Worm (Caenorhabditis elegans) whole organism, L4 larva: ENCODE data around the gene srv-10.

Experiments
- F49E8.2 ChIP-seq: sonication (generic microtip); optimal IDR thresholded peaks from 2 replicates; lab custom pipeline; 2016; ENCODE audit warnings: missing compliant biosample characterization, mild to moderate bottlenecking, missing genetic modification characterization, borderline replicate concordance
- R02D3.7 ChIP-seq: fragments of 150-350 bp; sonication (generic microtip); optimal IDR thresholded peaks from 3 replicates; lab custom pipeline; 2014; ENCODE audit warnings: missing biosample characterization, missing genetic modification characterization
- T20F7.1 ChIP-seq: fragments of 200-800 bp; sonication (Bioruptor generic); optimal IDR thresholded peaks from 2 replicates; lab custom pipeline; 2018; ENCODE audit warnings: mild to moderate bottlenecking, missing genetic modification characterization, missing compliant biosample characterization
- Y48G9A.11 ChIP-seq: fragments of 200-800 bp; sonication (Bioruptor generic); IDR thresholded peaks from 2 replicates; pipeline ENCODE4 v1.3.6; 2022; ENCODE audit warnings: missing genetic modification reagents, missing genetic modification characterization, missing compliant biosample characterization
- Y5F2A.4 ChIP-seq: fragments of 200-800 bp; sonication (Bioruptor generic); optimal IDR thresholded peaks from 2 replicates; lab custom pipeline; 2018; ENCODE audit warnings: mild to moderate bottlenecking, missing genetic modification characterization, missing compliant biosample characterization
- ZK337.2 ChIP-seq: fragments of 200-800 bp; sonication (Bioruptor generic); IDR thresholded peaks from 2 replicates; pipeline ENCODE4 v1.3.6; 2022; ENCODE audit warnings: missing genetic modification reagents, missing genetic modification characterization, missing compliant biosample characterization
- ZK546.5 ChIP-seq, 2 experiments: sonication (generic microtip); optimal IDR thresholded peaks; 2 replicates each; lab custom pipeline; 2017; ENCODE audit warnings: missing biosample characterization in 2 of 2, missing genetic modification characterization in 2 of 2
- aha-1 ChIP-seq: fragments of 150-350 bp; peaks from one replicate; lab custom pipeline; 2014; ENCODE audit warnings: missing biosample characterization, missing genetic modification characterization
- dmd-8 ChIP-seq: fragments of 200-800 bp; sonication (Bioruptor generic); IDR thresholded peaks from 2 replicates; pipeline ENCODE4 v1.3.6; 2022; ENCODE audit warnings: missing genetic modification characterization, missing compliant biosample characterization
- dmd-9 ChIP-seq: fragments of 200-800 bp; sonication (Bioruptor generic); IDR thresholded peaks from 2 replicates; pipeline ENCODE4 v1.3.6; 2022; ENCODE audit warnings: missing genetic modification reagents, missing genetic modification characterization, missing compliant biosample characterization
- dpl-1 ChIP-seq: fragments of 150-350 bp; optimal IDR thresholded peaks from 2 replicates; lab custom pipeline; 2014; ENCODE audit warnings: missing biosample characterization, missing genetic modification reagents, missing genetic modification characterization
- duxl-1 ChIP-seq: sonication (generic microtip); optimal IDR thresholded peaks from 2 replicates; lab custom pipeline; 2016; ENCODE audit warnings: mild to moderate bottlenecking, missing genetic modification characterization, moderate library complexity, missing compliant biosample characterization; ENCODE audit not compliant: poor library complexity
- egl-27 ChIP-seq: sonication (generic microtip); optimal IDR thresholded peaks from 3 replicates; lab custom pipeline; 2017; ENCODE audit warnings: missing biosample characterization, missing genetic modification reagents, missing genetic modification characterization
- hif-1 ChIP-seq, 2 experiments: sonication (generic microtip); optimal IDR thresholded peaks; 2 replicates each; lab custom pipeline; 2016 to 2017; ENCODE audit warnings: missing compliant biosample characterization in 2 of 2, missing genetic modification characterization in 2 of 2, missing genetic modification reagents in 2 of 2, missing genotype in 2 of 2, mild to moderate bottlenecking in 1 of 2
- hlh-11 ChIP-seq: fragments of 200-800 bp; sonication (Bioruptor generic); optimal IDR thresholded peaks from 2 replicates; lab custom pipeline; 2018; ENCODE audit warnings: mild to moderate bottlenecking, missing genetic modification characterization, missing compliant biosample characterization
- jun-1 ChIP-seq: fragments of 150-350 bp; optimal IDR thresholded peaks from 2 replicates; lab custom pipeline; 2014; ENCODE audit warnings: missing biosample characterization, missing genetic modification reagents, missing genetic modification characterization
- lin-13 ChIP-seq: fragments of 150-350 bp; optimal IDR thresholded peaks from 2 replicates; lab custom pipeline; 2014; ENCODE audit warnings: missing biosample characterization, missing genetic modification reagents, missing genetic modification characterization
- lin-15B ChIP-seq: fragments of 150-350 bp; sonication (generic microtip); optimal IDR thresholded peaks from 3 replicates; lab custom pipeline; 2014; ENCODE audit warnings: missing biosample characterization, missing genetic modification characterization
- lin-38 ChIP-seq: fragments of 200-800 bp; sonication (Bioruptor generic); IDR thresholded peaks from 2 replicates; pipeline ENCODE4 v1.3.6; 2022; ENCODE audit warnings: missing genetic modification reagents, missing genetic modification characterization, missing compliant biosample characterization
- lsy-2 ChIP-seq, 2 experiments: fragments of 150-350 bp in 1 of 2; sonication (generic microtip) in 1 of 2; optimal IDR thresholded peaks; 2 replicates each; lab custom pipeline; 2014 to 2017; ENCODE audit warnings: missing biosample characterization in 2 of 2, missing genetic modification characterization in 2 of 2
- madf-9 ChIP-seq: fragments of 200-800 bp; sonication (Bioruptor generic); conservative IDR thresholded peaks from 2 replicates; pipeline ENCODE4 v1.3.6; 2022; ENCODE audit warnings: missing genetic modification reagents, missing genetic modification characterization, missing compliant biosample characterization
- mdl-1 ChIP-seq, 2 experiments: fragments of 150-350 bp in 1 of 2; sonication (generic microtip) in 1 of 2; optimal IDR thresholded peaks; 2 replicates each; lab custom pipeline; 2014 to 2017; ENCODE audit warnings: missing biosample characterization in 2 of 2, missing genetic modification characterization in 2 of 2
- mdt-29 ChIP-seq: fragments of 200-800 bp; sonication (Bioruptor generic); IDR thresholded peaks from 2 replicates; pipeline ENCODE4 v1.3.6; 2022; ENCODE audit warnings: missing genetic modification reagents, missing genetic modification characterization, missing compliant biosample characterization
- mep-1 ChIP-seq: fragments of 150-350 bp; sonication (generic microtip); optimal IDR thresholded peaks from 3 replicates; lab custom pipeline; 2014; ENCODE audit warnings: missing biosample characterization, missing genetic modification characterization
- mes-2 ChIP-seq: sonication (generic microtip); optimal IDR thresholded peaks from 2 replicates; lab custom pipeline; 2016; ENCODE audit warnings: missing genotype, mild to moderate bottlenecking, missing genetic modification characterization, missing compliant biosample characterization; ENCODE audit not compliant: poor library complexity, severe bottlenecking
- mxl-3 ChIP-seq: fragments of 200-800 bp; sonication (Bioruptor generic); optimal IDR thresholded peaks from 2 replicates; lab custom pipeline; 2018; ENCODE audit warnings: mild to moderate bottlenecking, missing genetic modification characterization, missing compliant biosample characterization
- nhr-111 ChIP-seq: fragments of 200-800 bp; sonication (Bioruptor generic); optimal IDR thresholded peaks from 2 replicates; lab custom pipeline; 2018; ENCODE audit warnings: mild to moderate bottlenecking, missing genetic modification characterization, missing compliant biosample characterization
- nhr-28 ChIP-seq: fragments of 150-350 bp; optimal IDR thresholded peaks from 2 replicates; lab custom pipeline; 2014; ENCODE audit warnings: missing biosample characterization, missing genetic modification characterization
- nhr-48 ChIP-seq: sonication (generic microtip); optimal IDR thresholded peaks from 2 replicates; lab custom pipeline; 2016; ENCODE audit warnings: mild to moderate bottlenecking, missing genetic modification characterization, missing compliant biosample characterization
- nhr-76 ChIP-seq: fragments of 150-350 bp; optimal IDR thresholded peaks from 2 replicates; lab custom pipeline; 2014; ENCODE audit warnings: missing biosample characterization, missing genetic modification characterization
- nhr-77 ChIP-seq: fragments of 150-350 bp; optimal IDR thresholded peaks from 2 replicates; lab custom pipeline; 2014; ENCODE audit warnings: missing biosample characterization, missing genetic modification characterization
- php-3 ChIP-seq: fragments of 200-800 bp; sonication (Bioruptor generic); IDR thresholded peaks from 2 replicates; pipeline ENCODE4 v1.3.6; 2022; ENCODE audit warnings: missing genetic modification reagents, missing genetic modification characterization, missing compliant biosample characterization
- rbr-2 ChIP-seq: sonication (generic microtip); optimal IDR thresholded peaks from 2 replicates; lab custom pipeline; 2016; ENCODE audit warnings: missing genotype, missing genetic modification characterization, missing compliant biosample characterization
- skn-1 ChIP-seq: fragments of 150-350 bp; optimal IDR thresholded peaks from 2 replicates; lab custom pipeline; 2014; ENCODE audit warnings: missing biosample characterization, missing genetic modification characterization
- unc-130 ChIP-seq: sonication (generic microtip); optimal IDR thresholded peaks from 2 replicates; lab custom pipeline; 2016; ENCODE audit warnings: missing genetic modification reagents, missing genetic modification characterization, missing compliant biosample characterization
- unc-62 ChIP-seq, 3 experiments: fragments of 150-350 bp in 1 of 3; sonication (generic microtip); optimal IDR thresholded peaks in 2 of 3; peaks in 1 of 3; 1 replicate in 1 of 3; 2 replicates in 2 of 3; lab custom pipeline; 2014 to 2017; ENCODE audit warnings: missing biosample characterization in 3 of 3, missing genetic modification characterization in 3 of 3, missing genetic modification reagents in 3 of 3, missing genotype in 1 of 3
- zfp-3 ChIP-seq: fragments of 200-800 bp; sonication (Bioruptor generic); conservative IDR thresholded peaks from 2 replicates; pipeline ENCODE4 v1.3.6; 2022; ENCODE audit warnings: missing genetic modification reagents, missing genetic modification characterization, missing compliant biosample characterization
- zip-11 ChIP-seq: fragments of 200-800 bp; sonication (Bioruptor generic); IDR thresholded peaks from 2 replicates; pipeline ENCODE4 v1.3.6; 2022; ENCODE audit warnings: missing genetic modification characterization, missing compliant biosample characterization
- ztf-11 ChIP-seq: fragments of 150-350 bp; optimal IDR thresholded peaks from 2 replicates; lab custom pipeline; 2014; ENCODE audit warnings: missing biosample characterization, missing genetic modification characterization
- ztf-7 ChIP-seq: fragments of 150-350 bp; optimal IDR thresholded peaks from 2 replicates; lab custom pipeline; 2014; ENCODE audit warnings: missing biosample characterization, missing genetic modification characterization

The srv-10 gene

ce11 chrV:13408440-13408839 lies 15.3 kb upstream of the srv-10 start:
- no peak for TF ChIP-seq madf-9
- no peak for TF ChIP-seq dmd-9
- peak; percentile 94 for TF ChIP-seq aha-1 (tag; lab: Kevin White, UChicago)
- no peak for TF ChIP-seq jun-1
- TF ChIP-seq duxl-1 (tag; lab: Kevin White, UChicago) = peak; percentile 1
- TF ChIP-seq lsy-2 (tag; optimal IDR thresholded peaks at IDR 0.05; lab: Kevin White, UChicago) = no peak
- TF ChIP-seq nhr-77 (tag; lab: Kevin White, UChicago) = no peak
- TF ChIP-seq rbr-2 (tag; lab: Kevin White, UChicago) = no peak
- TF ChIP-seq lin-13 (GFP tag; lab: Kevin White, UChicago) = no peak
- TF ChIP-seq dmd-8 = no peak
- TF ChIP-seq lin-15B = no peak

- peak in 1 of 2 experiments; percentile 31 for TF ChIP-seq lsy-2 (tag; optimal IDR thresholded peaks at IDR 0.05; lab: Kevin White, UChicago)
- peak; percentile 90 for TF ChIP-seq mes-2 (tag; lab: Kevin White, UChicago)
- TF ChIP-seq aha-1 (tag; lab: Kevin White, UChicago) = peak; percentile 70
- TF ChIP-seq nhr-28 (tag; lab: Kevin White, UChicago) = no peak
- no peak for TF ChIP-seq skn-1 (tag; lab: Kevin White, UChicago)
- TF ChIP-seq Y48G9A.11 (GFP tag; lab: Robert Waterston, UW) = peak; percentile 65; the same call in 1 of the 2 replicates
- no peak for TF ChIP-seq nhr-111
- TF ChIP-seq ztf-7 = no peak
- TF ChIP-seq lin-38 (GFP tag; lab: Robert Waterston, UW) = peak; percentile 51
- no peak for TF ChIP-seq php-3 (GFP tag; lab: Robert Waterston, UW)
- TF ChIP-seq nhr-76 (tag; lab: Kevin White, UChicago) = no peak
- TF ChIP-seq unc-130 (GFP tag; lab: Kevin White, UChicago) = peak; percentile 22
- peak; percentile 87 for TF ChIP-seq dpl-1 (GFP tag; lab: Kevin White, UChicago)
- no peak for TF ChIP-seq unc-62 (GFP tag; optimal IDR thresholded peaks at IDR 0.05 in 1 of 2; lab: Kevin White, UChicago)
- TF ChIP-seq unc-62 (tag; optimal IDR thresholded peaks at IDR 0.05; lab: Kevin White, UChicago) = no peak
- no peak for TF ChIP-seq egl-27
- TF ChIP-seq F49E8.2 (tag; lab: Kevin White, UChicago) = peak; percentile 18
- TF ChIP-seq mxl-3 (GFP tag; lab: Kevin White, UChicago) = no peak
- TF ChIP-seq hif-1 (tag; optimal IDR thresholded peaks at IDR 0.05; lab: Kevin White, UChicago) = peak in 1 of 2 experiments; percentile 1
- no peak for TF ChIP-seq zip-11 (GFP tag; lab: Robert Waterston, UW)
- TF ChIP-seq T20F7.1 (GFP tag; lab: Kevin White, UChicago) = peak; percentile 2
- no peak for TF ChIP-seq zfp-3
- 0 out of 2 replicates have a peak, but pooled peaks have one; percentile 23 for TF ChIP-seq ZK337.2 (GFP tag; lab: Robert Waterston, UW)
- no peak for TF ChIP-seq jun-1
- no peak for TF ChIP-seq mep-1 (tag; lab: Kevin White, UChicago)
- no peak for TF ChIP-seq mdl-1 (tag; optimal IDR thresholded peaks at IDR 0.05; lab: Kevin White, UChicago)
- no peak for TF ChIP-seq Y5F2A.4 (GFP tag; lab: Kevin White, UChicago)
- TF ChIP-seq ZK546.5 (tag; optimal IDR thresholded peaks at IDR 0.05; lab: Kevin White, UChicago) = no peak
- TF ChIP-seq mdt-29 (GFP tag; lab: Robert Waterston, UW) = no peak
Observed at ce11 chrV:13409089-13409488, 14.6 kb upstream of the srv-10 start.

ce11 chrV:13410688-13411087 lies 13.0 kb upstream of the srv-10 start, which contains the start of gene F53F1.4:
Gene F53F1.4 (plus strand): TSS chrV:13411077.
- TF ChIP-seq mxl-3 (GFP tag; lab: Kevin White, UChicago) = peak; percentile 74
- no peak for TF ChIP-seq R02D3.7 (tag; lab: Kevin White, UChicago)
- TF ChIP-seq hlh-11 (tag; lab: Kevin White, UChicago) = peak; percentile 19
- no peak for TF ChIP-seq lin-13 (GFP tag; lab: Kevin White, UChicago)
- TF ChIP-seq nhr-48 = peak; percentile 40
- no peak for TF ChIP-seq ztf-11 (tag; lab: Kevin White, UChicago)
